Fruit fly (Drosophila melanogaster): ENCODE measurements around the gene mrt.

mrt gene

dm6 chr3R:27273118-27274062 is 9.1 kb downstream of the mrt start, which contains the start of gene CG5934 (continued):
- TF ChIP-seq CG16813 (GFP tag; IDR thresholded peaks at IDR 0.05; ENCODE audit: partially characterized antibody), result 0 out of 3 replicates have a peak, but pooled peaks have one; percentile 20
- TF ChIP-seq sima (GFP tag; optimal IDR thresholded peaks at IDR 0.05), result no peak
- no peak for TF ChIP-seq CG6272 (GFP tag; IDR thresholded peaks at IDR 0.05)
- no peak for TF ChIP-seq GATAe (GFP tag; conservative IDR thresholded peaks at IDR 0.05)
- no peak for TF ChIP-seq al (GFP tag; IDR thresholded peaks at IDR 0.05)
- TF ChIP-seq CG10209 (GFP tag; optimal IDR thresholded peaks at IDR 0.05), result no peak
- TF ChIP-seq Elba2 (GFP tag; optimal IDR thresholded peaks at IDR 0.05), result no peak
- TF ChIP-seq Max (GFP tag; optimal IDR thresholded peaks at IDR 0.05), result no peak
- no peak for TF ChIP-seq chif (GFP tag; optimal IDR thresholded peaks at IDR 0.05)
- TF ChIP-seq nau (GFP tag; optimal IDR thresholded peaks at IDR 0.05), result no peak
- TF ChIP-seq psq (GFP tag; optimal IDR thresholded peaks at IDR 0.05), result no peak
- TF ChIP-seq ken (GFP tag; IDR thresholded peaks at IDR 0.05), result 0 out of 3 replicates have a peak, but pooled peaks have one; percentile 32
- no peak for TF ChIP-seq Optix (GFP tag; IDR thresholded peaks at IDR 0.05)
- TF ChIP-seq CG13775 (GFP tag; optimal IDR thresholded peaks at IDR 0.05), result peak; percentile 10
- TF ChIP-seq grn (GFP tag; optimal IDR thresholded peaks at IDR 0.05), result peak; percentile 20
- no peak for TF ChIP-seq CG4707 (GFP tag; optimal IDR thresholded peaks at IDR 0.05)
- TF ChIP-seq unpg (GFP tag; optimal IDR thresholded peaks at IDR 0.05), result no peak
- peak; percentile 34 for TF ChIP-seq Sox100B (GFP tag; optimal IDR thresholded peaks at IDR 0.05)
- TF ChIP-seq repo (GFP tag; optimal IDR thresholded peaks at IDR 0.05), result no peak
- TF ChIP-seq CG7928 (GFP tag; optimal IDR thresholded peaks at IDR 0.05), result no peak
- no peak for TF ChIP-seq oc (tag; optimal IDR thresholded peaks at IDR 0.05)
- TF ChIP-seq ERR (GFP tag; optimal IDR thresholded peaks at IDR 0.05), result no peak
- TF ChIP-seq CG17361 (GFP tag; IDR thresholded peaks at IDR 0.05), result no peak
- TF ChIP-seq CG6175 (GFP tag; IDR thresholded peaks at IDR 0.05), result no peak
- TF ChIP-seq CG2875 (GFP tag; optimal IDR thresholded peaks at IDR 0.05), result no peak
- peak; percentile 19 for TF ChIP-seq Bteb2 (GFP tag; optimal IDR thresholded peaks at IDR 0.05)
- TF ChIP-seq CkIIα-i1 (GFP tag; IDR thresholded peaks at IDR 0.05), result no peak
- TF ChIP-seq CG11723 (GFP tag; optimal IDR thresholded peaks at IDR 0.05), result no peak
- TF ChIP-seq kah (GFP tag; optimal IDR thresholded peaks at IDR 0.05), result no peak
- TF ChIP-seq lmd (GFP tag; IDR thresholded peaks at IDR 0.05), result no peak; the same call in 1 of the 2 replicates
- no peak for TF ChIP-seq fd64A (GFP tag; optimal IDR thresholded peaks at IDR 0.05)
- no peak for TF ChIP-seq gcm2 (GFP tag; optimal IDR thresholded peaks at IDR 0.05)
- peak; percentile 26 for TF ChIP-seq CG9727 (GFP tag; optimal IDR thresholded peaks at IDR 0.05)
- TF ChIP-seq Hr51 (GFP tag; optimal IDR thresholded peaks at IDR 0.05), result peak; percentile 5 to 35
- no peak for TF ChIP-seq CG15479 (GFP tag; optimal IDR thresholded peaks at IDR 0.05)
- no peak for TF ChIP-seq bigmax (GFP tag; optimal IDR thresholded peaks at IDR 0.05)
- peak; percentile 35 for TF ChIP-seq maf-S (GFP tag; optimal IDR thresholded peaks at IDR 0.05)
- no peak for TF ChIP-seq CG13424 (tag; optimal IDR thresholded peaks at IDR 0.05)
- no peak for TF ChIP-seq Hand (GFP tag; optimal IDR thresholded peaks at IDR 0.05)
- no peak for TF ChIP-seq CG8944 (GFP tag; optimal IDR thresholded peaks at IDR 0.05)
- TF ChIP-seq sc (optimal IDR thresholded peaks at IDR 0.05), result no peak
- TF ChIP-seq sc (GFP tag; optimal IDR thresholded peaks at IDR 0.05), result no peak
- peak; percentile 10 for TF ChIP-seq tin (GFP tag; optimal IDR thresholded peaks at IDR 0.05)
- TF ChIP-seq Sry-δ (GFP tag; optimal IDR thresholded peaks at IDR 0.05), result peak; percentile 42
- peak; percentile 38 for TF ChIP-seq jumu (GFP tag; optimal IDR thresholded peaks at IDR 0.05)
- no peak for TF ChIP-seq CG10979 (tag; optimal IDR thresholded peaks at IDR 0.05)
- TF ChIP-seq chn (GFP tag; optimal IDR thresholded peaks at IDR 0.05), result no peak
- no peak for TF ChIP-seq sens-2 (GFP tag; IDR thresholded peaks at IDR 0.05)
- peak; percentile 50 for TF ChIP-seq Hmr (GFP tag; optimal IDR thresholded peaks at IDR 0.05)
